Fruit fly (Drosophila melanogaster) whole organism, prepupa: ENCODE results near the gene CG13833.

ENCODE experiments used
- Blimp-1 ChIP-seq: fragments of 200-800 bp; sonication (Bioruptor generic); optimal IDR thresholded peaks from 3 replicates; lab custom pipeline; 2017; ENCODE audit warnings: missing biosample characterization, missing genetic modification characterization, mild to moderate bottlenecking, moderate library complexity, missing genetic modification reagents
- CG10631 ChIP-seq: fragments of 200-800 bp; sonication (Bioruptor generic); optimal IDR thresholded peaks from 2 replicates; lab custom pipeline; 2016; ENCODE audit warnings: missing biosample characterization, missing genetic modification characterization
- CG11762 ChIP-seq: fragments of 200-800 bp; sonication (Bioruptor generic); optimal IDR thresholded peaks from 3 replicates; lab custom pipeline; 2016; ENCODE audit warnings: missing biosample characterization, missing genetic modification characterization; ENCODE audit not compliant: insufficient read depth
- CG1621 ChIP-seq: fragments of 200-800 bp; sonication (Bioruptor generic); optimal IDR thresholded peaks from 3 replicates; lab custom pipeline; 2018; ENCODE audit warnings: missing biosample characterization, mild to moderate bottlenecking, missing genetic modification characterization
- CG16779 ChIP-seq: fragments of 200-800 bp; sonication (Bioruptor generic); optimal IDR thresholded peaks from 3 replicates; lab custom pipeline; 2017; ENCODE audit warnings: missing biosample characterization, mild to moderate bottlenecking, missing genetic modification characterization
- CG3032 ChIP-seq: fragments of 200-800 bp; optimal IDR thresholded peaks from 2 replicates; lab custom pipeline; 2019; ENCODE audit warnings: missing biosample characterization, mild to moderate bottlenecking, missing genetic modification characterization, moderate library complexity
- CG32006 ChIP-seq: fragments of 200-800 bp; sonication (Bioruptor generic); optimal IDR thresholded peaks from 3 replicates; lab custom pipeline; 2017; ENCODE audit warnings: missing biosample characterization, mild to moderate bottlenecking, missing genetic modification characterization
- CG3919 ChIP-seq: fragments of 200-800 bp; sonication (Bioruptor generic); optimal IDR thresholded peaks from 3 replicates; lab custom pipeline; 2016; ENCODE audit warnings: missing biosample characterization, missing genetic modification characterization
- CG4318 ChIP-seq: fragments of 200-800 bp; sonication (Bioruptor generic); optimal IDR thresholded peaks from 3 replicates; lab custom pipeline; 2017; ENCODE audit warnings: missing biosample characterization, mild to moderate bottlenecking, missing genetic modification characterization
- CG6792 ChIP-seq: fragments of 200-800 bp; sonication (Bioruptor generic); optimal IDR thresholded peaks from 3 replicates; lab custom pipeline; 2016; ENCODE audit warnings: missing biosample characterization, missing genetic modification characterization
- CG6808 ChIP-seq: fragments of 200-800 bp; sonication (Bioruptor generic); optimal IDR thresholded peaks from 3 replicates; lab custom pipeline; 2017; ENCODE audit warnings: missing biosample characterization, missing genetic modification characterization, mild to moderate bottlenecking, moderate library complexity, missing genetic modification reagents
- CG6854 ChIP-seq: fragments of 200-800 bp; sonication (Bioruptor generic); optimal IDR thresholded peaks from 2 replicates; lab custom pipeline; 2017; ENCODE audit warnings: missing biosample characterization, mild to moderate bottlenecking, missing genetic modification characterization
- CG7368 ChIP-seq: fragments of 200-800 bp; sonication (Bioruptor generic); optimal IDR thresholded peaks from 3 replicates; lab custom pipeline; 2016; ENCODE audit warnings: missing biosample characterization, missing genetic modification characterization
- CG8119 ChIP-seq: fragments of 200-800 bp; sonication (Bioruptor generic); IDR thresholded peaks from 3 replicates; pipeline ENCODE4 v1.3.6; 2022; ENCODE audit warnings: missing biosample characterization, missing genetic modification characterization
- Eip78C ChIP-seq: fragments of 200-800 bp; sonication (Bioruptor generic); peaks from one replicate; lab custom pipeline; 2016; ENCODE audit warnings: missing biosample characterization, missing genetic modification characterization
- Ets21C ChIP-seq: fragments of 200-800 bp; sonication (Bioruptor generic); optimal IDR thresholded peaks from 3 replicates; lab custom pipeline; 2016; ENCODE audit warnings: missing biosample characterization, missing genetic modification characterization
- Ets96B ChIP-seq: fragments of 200-800 bp; optimal IDR thresholded peaks from 2 replicates; lab custom pipeline; 2019; ENCODE audit warnings: missing biosample characterization, mild to moderate bottlenecking, missing genetic modification characterization, moderate library complexity
- Gug ChIP-seq: fragments of 200-800 bp; sonication (Bioruptor generic); IDR thresholded peaks from 2 replicates; pipeline ENCODE4 v1.3.6; 2022; ENCODE audit warnings: missing biosample characterization, missing genetic modification characterization
- Hr38 ChIP-seq: sonication (Bioruptor generic); optimal IDR thresholded peaks from 2 replicates; lab custom pipeline; 2016; ENCODE audit warnings: missing biosample characterization, missing genetic modification characterization
- Hr4 ChIP-seq: fragments of 200-800 bp; sonication (Bioruptor generic); optimal IDR thresholded peaks from 3 replicates; lab custom pipeline; 2016; ENCODE audit warnings: missing biosample characterization, missing genetic modification characterization
- Lpt ChIP-seq: fragments of 200-800 bp; sonication (Bioruptor generic); optimal IDR thresholded peaks from 3 replicates; lab custom pipeline; 2016; ENCODE audit warnings: missing biosample characterization, missing genetic modification characterization
- Met ChIP-seq: fragments of 200-800 bp; sonication (Bioruptor generic); optimal IDR thresholded peaks from 3 replicates; lab custom pipeline; 2016; ENCODE audit warnings: missing biosample characterization, missing genetic modification characterization
- OdsH ChIP-seq: fragments of 200-800 bp; sonication (Bioruptor generic); optimal IDR thresholded peaks from 3 replicates; lab custom pipeline; 2016; ENCODE audit warnings: missing biosample characterization, missing genetic modification characterization
- Smox ChIP-seq: fragments of 200-800 bp; sonication (Bioruptor generic); optimal IDR thresholded peaks from 3 replicates; lab custom pipeline; 2016; ENCODE audit warnings: missing biosample characterization, missing genetic modification characterization
- Sox15 ChIP-seq: fragments of 200-800 bp; sonication (Bioruptor generic); optimal IDR thresholded peaks from 3 replicates; lab custom pipeline; 2016; ENCODE audit warnings: missing biosample characterization, missing genetic modification characterization
- achi ChIP-seq: fragments of 200-800 bp; sonication (Bioruptor generic); optimal IDR thresholded peaks from 3 replicates; lab custom pipeline; 2016; ENCODE audit warnings: missing biosample characterization, missing genetic modification characterization
- cyc ChIP-seq: fragments of 200-800 bp; sonication (Bioruptor generic); optimal IDR thresholded peaks from 3 replicates; lab custom pipeline; 2016; ENCODE audit warnings: missing biosample characterization, missing genetic modification characterization
- dsx ChIP-seq: fragments of 200-800 bp; optimal IDR thresholded peaks from 3 replicates; lab custom pipeline; 2019; ENCODE audit warnings: missing biosample characterization, mild to moderate bottlenecking, missing genetic modification characterization, moderate library complexity; ENCODE audit not compliant: poor library complexity, severe bottlenecking
- esn ChIP-seq: fragments of 200-800 bp; sonication (Bioruptor generic); optimal IDR thresholded peaks from 2 replicates; lab custom pipeline; 2016; ENCODE audit warnings: missing biosample characterization, mild to moderate bottlenecking, missing genetic modification characterization, moderate library complexity
- fd59A ChIP-seq: fragments of 200-800 bp; sonication (Bioruptor generic); optimal IDR thresholded peaks from 2 replicates; lab custom pipeline; 2017; ENCODE audit warnings: missing biosample characterization, mild to moderate bottlenecking, missing genetic modification characterization, missing genetic modification reagents
- fkh ChIP-seq: fragments of 200-800 bp; sonication (Bioruptor generic); optimal IDR thresholded peaks from 3 replicates; lab custom pipeline; 2017; ENCODE audit warnings: missing biosample characterization, mild to moderate bottlenecking, missing genetic modification characterization, moderate library complexity
- lz ChIP-seq: fragments of 200-800 bp; sonication (Bioruptor generic); optimal IDR thresholded peaks from 3 replicates; lab custom pipeline; 2016; ENCODE audit warnings: missing biosample characterization, missing genetic modification characterization
- pdm3 ChIP-seq: fragments of 200-800 bp; sonication (Bioruptor generic); optimal IDR thresholded peaks from 3 replicates; lab custom pipeline; 2016; ENCODE audit warnings: missing biosample characterization, missing genetic modification characterization
- ss ChIP-seq, 2 experiments: fragments of 200-800 bp; sonication (Bioruptor generic); optimal IDR thresholded peaks; 2 replicates in 1 of 2; 3 replicates in 1 of 2; lab custom pipeline; 2017 to 2018; ENCODE audit warnings: mild to moderate bottlenecking in 2 of 2, missing biosample characterization in 2 of 2, missing genetic modification characterization in 2 of 2, moderate library complexity in 1 of 2
- svp ChIP-seq: fragments of 200-800 bp; sonication (Bioruptor generic); peaks from one replicate; lab custom pipeline; 2016; ENCODE audit warnings: missing biosample characterization, missing genetic modification characterization
- vri ChIP-seq: fragments of 200-800 bp; sonication (Bioruptor generic); optimal IDR thresholded peaks from 3 replicates; lab custom pipeline; 2016; ENCODE audit warnings: missing biosample characterization, mild to moderate bottlenecking, missing genetic modification characterization

The CG13833 gene

dm6 chr3R:23035463-23035862 is at the start of gene CG13833:
Gene CG13833 (minus strand): TSS chr3R:23035563.
- peak; percentile 28 for TF ChIP-seq Eip78C (GFP tag; lab: Kevin White, UChicago)
- no peak for TF ChIP-seq CG6792 (GFP tag; lab: Kevin White, UChicago)

DNA sequence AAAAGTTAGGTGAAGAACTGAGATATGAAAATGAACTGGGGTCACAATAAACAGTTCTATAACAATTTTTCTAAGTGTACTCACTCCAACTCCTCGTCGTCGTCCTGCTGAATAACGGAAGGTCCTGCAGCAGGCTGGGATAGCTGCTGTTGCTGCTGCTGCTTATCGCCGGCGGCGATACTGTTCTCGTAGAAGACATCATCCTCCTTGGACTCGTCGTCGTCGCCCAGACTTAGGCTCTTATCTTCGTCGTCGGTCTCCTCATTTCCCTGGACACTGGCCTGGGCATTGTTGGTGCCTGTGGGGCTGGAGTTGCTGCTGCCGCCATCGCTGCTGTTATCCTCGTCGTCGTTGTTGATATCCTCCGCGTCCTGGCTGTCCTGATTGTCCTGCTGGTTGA is 45.9 kb upstream of the CG13833 start:
- no peak for TF ChIP-seq CG3032 (tag; lab: Kevin White, UChicago)
- TF ChIP-seq svp: peak; percentile 45
- TF ChIP-seq, all 60 proteins: peak for 1

- no peak for TF ChIP-seq ss (GFP tag; optimal IDR thresholded peaks at IDR 0.05; lab: Kevin White, UChicago)
- no peak for TF ChIP-seq esn (GFP tag; lab: Kevin White, UChicago)
- no peak for TF ChIP-seq CG6808 (GFP tag; lab: Kevin White, UChicago)
- TF ChIP-seq fd59A (GFP tag; lab: Kevin White, UChicago): no peak
- no peak for TF ChIP-seq dsx (GFP tag; lab: Kevin White, UChicago)
- no peak for TF ChIP-seq CG1621 (tag; lab: Kevin White, UChicago)
Observed at dm6 chr3R:23074480-23074879, 39.1 kb upstream of the CG13833 start.

- TF ChIP-seq Smox (peak; percentile 4), CG4318 (GFP tag; lab: Kevin White, UChicago) (no peak), CG11762 (no peak), CG1621 (tag; lab: Kevin White, UChicago) (no peak), Met (GFP tag; lab: Kevin White, UChicago) (peak; percentile 13), CG10631 (GFP tag; lab: Kevin White, UChicago) (peak; percentile 7), fkh (GFP tag; lab: Kevin White, UChicago) (no peak), lz (GFP tag; lab: Kevin White, UChicago) (no peak), OdsH (GFP tag; lab: Kevin White, UChicago) (peak; percentile 20), pdm3 (GFP tag; lab: Kevin White, UChicago) (no peak), Ets21C (GFP tag; lab: Kevin White, UChicago) (no peak), fd59A (GFP tag; lab: Kevin White, UChicago) (no peak), Hr38 (no peak), cyc (GFP tag; lab: Kevin White, UChicago) (no peak), achi (GFP tag; lab: Kevin White, UChicago) (peak; percentile 13), vri (GFP tag; lab: Kevin White, UChicago) (no peak), CG6854 (GFP tag; lab: Kevin White, UChicago) (no peak), Hr4 (GFP tag; lab: Kevin White, UChicago) (peak; percentile 25), Lpt (no peak), CG7368 (GFP tag; lab: Kevin White, UChicago) (no peak), CG32006 (GFP tag; lab: Kevin White, UChicago) (peak; percentile 49), Gug (GFP tag; lab: Robert Waterston, UW) (no peak), CG6792 (GFP tag; lab: Kevin White, UChicago) (no peak), Blimp-1 (no peak), Sox15 (GFP tag; lab: Kevin White, UChicago) (no peak), CG8119 (no peak), Ets96B (tag; lab: Kevin White, UChicago) (no peak), CG16779 (tag; lab: Kevin White, UChicago) (no peak), CG3919 (GFP tag; lab: Kevin White, UChicago) (no peak), svp (peak; percentile 46)
Observed at dm6 chr3R:23067209-23067826, 32.0 kb upstream of the CG13833 start, which contains the start of gene CG17111. Gene CG17111 (minus strand): TSS chr3R:23067259.
